Worm (Caenorhabditis elegans) whole organism, L4 larva: ENCODE data around the gene Y46E12BL.2.

Experiments used
- R02D3.7 ChIP-seq: fragments of 150-350 bp; sonication (generic microtip); optimal IDR thresholded peaks from 3 replicates; lab custom pipeline; 2014; ENCODE audit warnings: missing biosample characterization, missing genetic modification characterization
- T20F7.1 ChIP-seq: fragments of 200-800 bp; sonication (Bioruptor generic); optimal IDR thresholded peaks from 2 replicates; lab custom pipeline; 2018; ENCODE audit warnings: mild to moderate bottlenecking, missing genetic modification characterization, missing compliant biosample characterization
- ceh-44 ChIP-seq: fragments of 200-800 bp; sonication (Bioruptor generic); IDR thresholded peaks from 2 replicates; pipeline ENCODE4 v1.3.6; 2022; ENCODE audit warnings: missing genetic modification reagents, missing genetic modification characterization, missing compliant biosample characterization
- jun-1 ChIP-seq: fragments of 150-350 bp; optimal IDR thresholded peaks from 2 replicates; lab custom pipeline; 2014; ENCODE audit warnings: missing biosample characterization, missing genetic modification reagents, missing genetic modification characterization
- lin-15B ChIP-seq: fragments of 150-350 bp; sonication (generic microtip); optimal IDR thresholded peaks from 3 replicates; lab custom pipeline; 2014; ENCODE audit warnings: missing biosample characterization, missing genetic modification characterization
- lin-29 ChIP-seq: fragments of 200-800 bp; sonication (Bioruptor generic); IDR thresholded peaks from 2 replicates; pipeline ENCODE4 v1.3.6; 2022; ENCODE audit warnings: missing genetic modification reagents, missing genetic modification characterization, missing compliant biosample characterization
- mdl-1 ChIP-seq, 2 experiments: fragments of 150-350 bp in 1 of 2; sonication (generic microtip) in 1 of 2; optimal IDR thresholded peaks; 2 replicates each; lab custom pipeline; 2014 to 2017; ENCODE audit warnings: missing biosample characterization in 2 of 2, missing genetic modification characterization in 2 of 2
- spr-3 ChIP-seq: fragments of 200-800 bp; sonication (Bioruptor generic); optimal IDR thresholded peaks from 2 replicates; lab custom pipeline; 2018; ENCODE audit warnings: mild to moderate bottlenecking, missing genetic modification characterization, missing compliant biosample characterization

DNA sequence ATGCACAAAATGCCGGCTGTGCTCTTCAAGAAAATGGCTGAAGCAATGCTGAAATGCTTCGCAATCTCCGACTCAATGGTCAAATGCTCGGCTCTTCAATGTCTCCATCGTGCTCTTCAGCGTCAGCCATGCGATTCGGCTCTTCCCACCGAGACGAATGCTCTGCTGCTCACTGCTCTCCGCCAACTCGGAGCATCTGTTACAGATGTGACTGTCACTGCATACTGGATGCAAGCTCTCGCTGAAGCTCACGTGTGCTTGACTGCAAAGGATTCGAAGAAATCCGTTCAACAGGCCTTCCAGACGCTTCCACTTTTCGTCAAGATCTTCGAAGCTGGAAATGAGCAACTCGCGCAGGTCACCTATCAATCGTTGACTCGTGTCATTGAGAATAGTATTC is 4.4 kb downstream of the Y46E12BL.2 start:
- TF ChIP-seq spr-3 (GFP tag; lab: Kevin White, UChicago) = no peak
- no peak for TF ChIP-seq lin-29 (GFP tag; lab: Robert Waterston, UW)
- no peak for TF ChIP-seq lin-15B (tag; lab: Kevin White, UChicago)
- no peak for TF ChIP-seq T20F7.1
- TF ChIP-seq jun-1 (tag; lab: Kevin White, UChicago) = no peak
- no peak for TF ChIP-seq R02D3.7 (tag; lab: Kevin White, UChicago)
- TF ChIP-seq mdl-1 (tag; optimal IDR thresholded peaks at IDR 0.05; lab: Kevin White, UChicago) = no peak
- TF ChIP-seq ceh-44 (GFP tag; lab: Robert Waterston, UW) = no peak
